Worm (Caenorhabditis elegans) whole organism, late embryonic: ENCODE results near the gene T24E12.12.

Experiments
- C38D4.7 ChIP-seq: fragments of 200-800 bp; sonication (Bioruptor generic); optimal IDR thresholded peaks from 2 replicates; lab custom pipeline; 2018; ENCODE audit warnings: mild to moderate bottlenecking, missing genetic modification characterization, moderate library complexity, missing compliant biosample characterization
- K09A11.1 ChIP-seq: sonication (generic microtip); optimal IDR thresholded peaks from 2 replicates; lab custom pipeline; 2017; ENCODE audit warnings: antibody characterized with exemption, mild to moderate bottlenecking, missing genetic modification characterization, missing compliant biosample characterization; ENCODE audit not compliant: insufficient read depth
- ahr-1 ChIP-seq: sonication (generic microtip); optimal IDR thresholded peaks from 2 replicates; lab custom pipeline; 2016; ENCODE audit warnings: missing genetic modification characterization, missing compliant biosample characterization
- ama-1 ChIP-seq: fragments of 150-350 bp; optimal IDR thresholded peaks from 2 replicates; lab custom pipeline; 2014
- ceh-14 ChIP-seq: sonication (generic microtip); optimal IDR thresholded peaks from 2 replicates; lab custom pipeline; 2016; ENCODE audit warnings: missing genotype, missing genetic modification characterization, missing compliant biosample characterization
- ceh-19 ChIP-seq: fragments of 200-800 bp; sonication (Bioruptor generic); optimal IDR thresholded peaks from 2 replicates; lab custom pipeline; 2018; ENCODE audit warnings: mild to moderate bottlenecking, missing genetic modification characterization, missing compliant biosample characterization
- ceh-2 ChIP-seq: sonication (generic microtip); optimal IDR thresholded peaks from 2 replicates; lab custom pipeline; 2016; ENCODE audit warnings: missing genotype, missing genetic modification characterization, missing compliant biosample characterization
- ceh-24 ChIP-seq: sonication (generic microtip); optimal IDR thresholded peaks from 2 replicates; lab custom pipeline; 2016; ENCODE audit warnings: mild to moderate bottlenecking, missing genetic modification characterization, missing compliant biosample characterization
- ceh-30 ChIP-seq: fragments of 150-350 bp; optimal IDR thresholded peaks from 2 replicates; lab custom pipeline; 2014; ENCODE audit warnings: missing biosample characterization, missing genetic modification characterization
- ceh-31 ChIP-seq: sonication (generic microtip); optimal IDR thresholded peaks from 2 replicates; lab custom pipeline; 2016; ENCODE audit warnings: missing genetic modification characterization, missing compliant biosample characterization
- ceh-34 ChIP-seq: sonication (generic microtip); optimal IDR thresholded peaks from 2 replicates; lab custom pipeline; 2016; ENCODE audit warnings: mild to moderate bottlenecking, missing genetic modification characterization, missing compliant biosample characterization
- ceh-45 ChIP-seq: fragments of 200-800 bp; sonication (Bioruptor generic); IDR thresholded peaks from 2 replicates; pipeline ENCODE4 v1.3.6; 2022; ENCODE audit warnings: missing genetic modification reagents, missing genetic modification characterization, missing compliant biosample characterization
- ceh-48 ChIP-seq: sonication (generic microtip); optimal IDR thresholded peaks from 2 replicates; lab custom pipeline; 2016; ENCODE audit warnings: missing genetic modification characterization, inconsistent platforms, missing compliant biosample characterization
- che-1 ChIP-seq: sonication (generic microtip); optimal IDR thresholded peaks from 2 replicates; lab custom pipeline; 2016; ENCODE audit warnings: mild to moderate bottlenecking, missing genetic modification characterization, missing compliant biosample characterization
- dmd-4 ChIP-seq: sonication (generic microtip); optimal IDR thresholded peaks from 2 replicates; lab custom pipeline; 2016; ENCODE audit warnings: borderline replicate concordance, missing genetic modification characterization, missing compliant biosample characterization
- elt-2 ChIP-seq: sonication (generic microtip); optimal IDR thresholded peaks from 2 replicates; lab custom pipeline; 2016; ENCODE audit warnings: missing genetic modification reagents, missing genetic modification characterization, missing compliant biosample characterization
- elt-4 ChIP-seq: sonication (generic microtip); optimal IDR thresholded peaks from 2 replicates; lab custom pipeline; 2016; ENCODE audit warnings: missing genetic modification characterization, missing compliant biosample characterization
- eyg-1 ChIP-seq: sonication (generic microtip); optimal IDR thresholded peaks from 2 replicates; lab custom pipeline; 2016; ENCODE audit warnings: missing genotype, missing genetic modification characterization, missing compliant biosample characterization
- fax-1 ChIP-seq: sonication (generic microtip); optimal IDR thresholded peaks from 2 replicates; lab custom pipeline; 2016; ENCODE audit warnings: missing genotype, missing genetic modification characterization, missing compliant biosample characterization
- fkh-10 ChIP-seq: fragments of 150-350 bp; optimal IDR thresholded peaks from 2 replicates; lab custom pipeline; 2014; ENCODE audit warnings: missing biosample characterization, missing genetic modification reagents, missing genetic modification characterization
- gmeb-2 ChIP-seq: sonication (generic microtip); optimal IDR thresholded peaks from 2 replicates; lab custom pipeline; 2016; ENCODE audit warnings: missing genetic modification characterization, inconsistent platforms, missing compliant biosample characterization
- hlh-15 ChIP-seq: sonication (generic microtip); optimal IDR thresholded peaks from 2 replicates; lab custom pipeline; 2016; ENCODE audit warnings: missing genetic modification characterization, missing compliant biosample characterization
- hlh-6 ChIP-seq: sonication (generic microtip); optimal IDR thresholded peaks from 2 replicates; lab custom pipeline; 2016; ENCODE audit warnings: missing genotype, missing genetic modification characterization, missing compliant biosample characterization
- lim-6 ChIP-seq: sonication (generic microtip); optimal IDR thresholded peaks from 2 replicates; lab custom pipeline; 2016; ENCODE audit warnings: missing genetic modification characterization, missing compliant biosample characterization
- lin-11 ChIP-seq: fragments of 200-800 bp; sonication (Bioruptor generic); optimal IDR thresholded peaks from 2 replicates; lab custom pipeline; 2018; ENCODE audit warnings: mild to moderate bottlenecking, missing genetic modification characterization, missing compliant biosample characterization
- madf-2 ChIP-seq: sonication (generic microtip); optimal IDR thresholded peaks from 2 replicates; lab custom pipeline; 2017; ENCODE audit warnings: missing genetic modification characterization, missing compliant biosample characterization
- mec-3 ChIP-seq: sonication (generic microtip); optimal IDR thresholded peaks from 2 replicates; lab custom pipeline; 2016; ENCODE audit warnings: borderline replicate concordance, missing genetic modification characterization, missing compliant biosample characterization
- nhr-11 ChIP-seq: fragments of 150-350 bp; optimal IDR thresholded peaks from 2 replicates; lab custom pipeline; 2014; ENCODE audit warnings: missing biosample characterization, missing genetic modification characterization
- nhr-232 ChIP-seq: sonication (generic microtip); optimal IDR thresholded peaks from 2 replicates; lab custom pipeline; 2016; ENCODE audit warnings: missing genetic modification characterization, missing compliant biosample characterization
- odd-2 ChIP-seq: sonication (generic microtip); optimal IDR thresholded peaks from 2 replicates; lab custom pipeline; 2017; ENCODE audit warnings: antibody characterized with exemption, mild to moderate bottlenecking, missing genetic modification characterization, missing compliant biosample characterization
- pag-3 ChIP-seq: sonication (generic microtip); optimal IDR thresholded peaks from 2 replicates; lab custom pipeline; 2016; ENCODE audit warnings: missing compliant biosample characterization, missing genetic modification characterization, borderline replicate concordance
- pat-9 ChIP-seq: fragments of 200-800 bp; sonication (Bioruptor generic); optimal IDR thresholded peaks from 2 replicates; lab custom pipeline; 2018; ENCODE audit warnings: mild to moderate bottlenecking, missing genetic modification characterization, moderate library complexity, missing compliant biosample characterization
- pha-2 ChIP-seq: sonication (generic microtip); optimal IDR thresholded peaks from 2 replicates; lab custom pipeline; 2017; ENCODE audit warnings: mild to moderate bottlenecking, missing genetic modification characterization, missing compliant biosample characterization
- pha-4 ChIP-seq: fragments of 150-350 bp; optimal IDR thresholded peaks from 2 replicates; lab custom pipeline; 2018; ENCODE audit warnings: missing biosample characterization, missing genetic modification reagents, missing genetic modification characterization
- pqm-1 ChIP-seq: sonication (generic microtip); optimal IDR thresholded peaks from 2 replicates; lab custom pipeline; 2016; ENCODE audit warnings: missing genetic modification characterization, missing compliant biosample characterization
- sox-2 ChIP-seq: fragments of 200-800 bp; sonication (Bioruptor generic); IDR thresholded peaks from 2 replicates; pipeline ENCODE4 v1.3.6; 2022; ENCODE audit warnings: missing genetic modification reagents, missing genetic modification characterization, missing compliant biosample characterization
- sox-4 ChIP-seq: sonication (generic microtip); optimal IDR thresholded peaks from 2 replicates; lab custom pipeline; 2017; ENCODE audit warnings: mild to moderate bottlenecking, missing genetic modification characterization, inconsistent platforms, missing compliant biosample characterization
- syd-9 ChIP-seq: sonication (generic microtip); optimal IDR thresholded peaks from 2 replicates; lab custom pipeline; 2016; ENCODE audit warnings: mild to moderate bottlenecking, missing genetic modification characterization, moderate library complexity, missing compliant biosample characterization
- tbx-2 ChIP-seq: sonication (generic microtip); optimal IDR thresholded peaks from 2 replicates; lab custom pipeline; 2016; ENCODE audit warnings: missing genetic modification characterization, missing compliant biosample characterization
- unc-3 ChIP-seq, 2 experiments: fragments of 200-800 bp in 1 of 2; sonication (Bioruptor generic) in 1 of 2; sonication (generic microtip) in 1 of 2; conservative IDR thresholded peaks in 1 of 2; optimal IDR thresholded peaks in 1 of 2; 2 replicates each; pipeline versions ENCODE4 v1.3.6 to Lab custom; 2016 to 2022; ENCODE audit warnings: missing compliant biosample characterization in 2 of 2, missing genetic modification characterization in 2 of 2, missing genetic modification reagents in 1 of 2
- unc-42 ChIP-seq: sonication (generic microtip); optimal IDR thresholded peaks from 2 replicates; lab custom pipeline; 2016; ENCODE audit warnings: missing genotype, missing genetic modification characterization, missing compliant biosample characterization
- unc-55 ChIP-seq: sonication (generic microtip); optimal IDR thresholded peaks from 2 replicates; lab custom pipeline; 2017; ENCODE audit warnings: missing biosample characterization, missing genetic modification reagents, missing genetic modification characterization
- unc-86 ChIP-seq: sonication (generic microtip); optimal IDR thresholded peaks from 2 replicates; lab custom pipeline; 2016; ENCODE audit warnings: missing genetic modification characterization, missing compliant biosample characterization

The T24E12.12 gene

DNA sequence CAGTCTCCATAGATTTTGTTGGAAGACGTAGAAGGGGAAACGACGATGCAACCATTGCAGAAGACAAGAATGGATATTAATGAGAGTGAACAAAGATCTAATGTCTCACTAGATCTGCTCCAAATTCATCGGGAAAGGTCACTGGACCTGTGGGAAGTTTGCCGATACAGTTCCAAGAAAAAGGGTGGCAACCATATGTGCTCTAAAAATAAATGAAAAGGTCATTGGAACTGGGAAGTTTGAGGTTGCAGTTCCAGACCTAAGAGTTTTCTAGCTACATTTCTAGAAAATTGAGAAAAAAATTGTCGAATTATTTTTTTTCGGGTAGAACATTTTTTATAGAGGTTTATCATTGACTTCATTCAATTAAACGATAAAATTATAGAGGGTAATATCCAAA is 11.7 kb upstream of the T24E12.12 start, which contains the start of gene fbxb-92:
fbxb-92 (minus strand) TSS at position 101 of the 400 bp plus-strand sequence.
- TF ChIP-seq hlh-6 (tag; lab: Kevin White, UChicago) (no peak), syd-9 (no peak), pag-3 (tag; lab: Kevin White, UChicago) (no peak), ama-1 (lab: Kevin White, UChicago) (no peak), pat-9 (tag; lab: Kevin White, UChicago) (no peak), dmd-4 (tag; lab: Kevin White, UChicago) (no peak), ceh-34 (tag; lab: Kevin White, UChicago) (no peak), fax-1 (tag; lab: Kevin White, UChicago) (no peak), fkh-10 (GFP tag; lab: Kevin White, UChicago) (no peak), pha-2 (tag; lab: Kevin White, UChicago) (no peak), lim-6 (tag; lab: Kevin White, UChicago) (no peak), gmeb-2 (no peak), ceh-30 (tag; lab: Kevin White, UChicago) (no peak), sox-2 (no peak), nhr-11 (tag; lab: Kevin White, UChicago) (no peak), mec-3 (no peak), ceh-45 (no peak), pha-4 (tag; lab: Kevin White, UChicago) (no peak), ahr-1 (no peak), madf-2 (tag; lab: Kevin White, UChicago) (no peak)

ce11 chrII:3748719-3749118 is 10.4 kb upstream of the T24E12.12 start, which contains the start of gene fbxb-90:
fbxb-90 (minus strand) TSS chrII:3748819.
- no peak for TF ChIP-seq sox-4 (tag; lab: Kevin White, UChicago)
- TF ChIP-seq C38D4.7 (GFP tag; lab: Kevin White, UChicago) = no peak
- no peak for TF ChIP-seq che-1
- no peak for TF ChIP-seq nhr-11 (tag; lab: Kevin White, UChicago)
- TF ChIP-seq pha-2 (tag; lab: Kevin White, UChicago) = no peak
- no peak for TF ChIP-seq nhr-232
- TF ChIP-seq unc-42 = no peak
- TF ChIP-seq ceh-48 (tag; lab: Kevin White, UChicago) = no peak
- TF ChIP-seq, all 69 proteins: peak for 0

- TF ChIP-seq odd-2 (tag; lab: Kevin White, UChicago) = no peak
- TF ChIP-seq unc-55 (GFP tag; lab: Kevin White, UChicago) = no peak
- TF ChIP-seq hlh-15 = no peak
- TF ChIP-seq elt-4 (tag; lab: Kevin White, UChicago) = no peak
- no peak for TF ChIP-seq ceh-30 (tag; lab: Kevin White, UChicago)
- no peak for TF ChIP-seq unc-3 (GFP tag; conservative IDR thresholded peaks at IDR 0.05; lab: Robert Waterston, UW)
- no peak for TF ChIP-seq unc-3 (tag; optimal IDR thresholded peaks at IDR 0.05; lab: Kevin White, UChicago)
- TF ChIP-seq K09A11.1 (tag; lab: Kevin White, UChicago) = no peak
- no peak for TF ChIP-seq lin-11 (tag; lab: Kevin White, UChicago)
- no peak for TF ChIP-seq ama-1 (lab: Kevin White, UChicago)
- TF ChIP-seq madf-2 (tag; lab: Kevin White, UChicago) = no peak
Observed at ce11 chrII:3750685-3751084, 8.4 kb upstream of the T24E12.12 start, which contains the start of gene fbxb-91. fbxb-91 (minus strand) TSS chrII:3750785.

ce11 chrII:3752184-3752583 is 6.9 kb upstream of the T24E12.12 start, which contains the start of gene sdz-11:
sdz-11 (minus strand) TSS chrII:3752284.
- TF ChIP-seq dmd-4 (tag; lab: Kevin White, UChicago) (no peak), ceh-24 (tag; lab: Kevin White, UChicago) (no peak), unc-86 (tag; lab: Kevin White, UChicago) (no peak), ceh-30 (tag; lab: Kevin White, UChicago) (no peak), ceh-31 (tag; lab: Kevin White, UChicago) (no peak), hlh-15 (no peak), ceh-2 (tag; lab: Kevin White, UChicago) (no peak), ceh-14 (tag; lab: Kevin White, UChicago) (no peak), madf-2 (tag; lab: Kevin White, UChicago) (no peak), pqm-1 (tag; lab: Kevin White, UChicago) (no peak), nhr-11 (tag; lab: Kevin White, UChicago) (no peak), pag-3 (tag; lab: Kevin White, UChicago) (no peak), eyg-1 (tag; lab: Kevin White, UChicago) (no peak), ceh-19 (GFP tag; lab: Kevin White, UChicago) (no peak), tbx-2 (tag; lab: Kevin White, UChicago) (no peak), lin-11 (tag; lab: Kevin White, UChicago) (no peak), elt-2 (no peak)
